Worm (Caenorhabditis elegans): Measurements from ENCODE around the gene T14G8.2.

T14G8.2 gene

DNA sequence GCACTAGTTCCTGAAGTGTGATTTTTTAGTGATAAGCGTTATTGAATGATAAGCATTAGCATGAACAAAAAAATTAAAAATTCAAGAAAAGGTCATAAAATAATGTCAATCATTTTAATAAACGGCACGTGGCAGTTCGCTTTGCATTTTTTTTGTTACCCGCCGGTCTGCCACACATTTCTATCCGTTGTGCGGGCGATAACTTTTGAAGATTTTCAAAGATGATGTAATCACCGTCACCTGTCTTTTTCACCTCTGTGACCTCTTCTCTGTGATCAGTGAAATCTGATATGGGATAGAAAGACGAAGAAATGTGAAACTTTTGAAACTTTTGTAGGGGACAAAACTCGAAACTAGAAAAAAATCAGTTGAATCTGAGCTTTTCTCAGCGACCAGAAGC lies 20.1 kb downstream of the T14G8.2 start:
- TF ChIP-seq tra-4 (tag; optimal IDR thresholded peaks at IDR 0.05) (no peak), ceh-13 (GFP tag; optimal IDR thresholded peaks at IDR 0.05) (no peak), tbx-11 (GFP tag; IDR thresholded peaks at IDR 0.05) (no peak), hnd-1 (tag; optimal IDR thresholded peaks at IDR 0.05) (no peak), ceh-36 (tag; optimal IDR thresholded peaks at IDR 0.05) (no peak), tbx-37 (GFP tag; conservative IDR thresholded peaks at IDR 0.05) (no peak), sea-1 (GFP tag; conservative IDR thresholded peaks at IDR 0.05) (no peak), F13C5.2 (tag; optimal IDR thresholded peaks at IDR 0.05) (no peak), B0310.2 (tag; optimal IDR thresholded peaks at IDR 0.05) (no peak), ets-7 (tag; optimal IDR thresholded peaks at IDR 0.05) (no peak), hmg-4 (GFP tag; optimal IDR thresholded peaks at IDR 0.05) (no peak), hmbx-1 (tag; optimal IDR thresholded peaks at IDR 0.05) (no peak), ama-1 (optimal IDR thresholded peaks at IDR 0.05) (no peak), aly-1 (tag; optimal IDR thresholded peaks at IDR 0.05) (no peak), flt-1 (GFP tag; IDR thresholded peaks at IDR 0.05) (no peak), pes-1 (GFP tag; IDR thresholded peaks at IDR 0.05) (no peak)

- TF ChIP-seq hmbx-1 (tag; optimal IDR thresholded peaks at IDR 0.05) = no peak
- TF ChIP-seq tbx-37 (GFP tag; conservative IDR thresholded peaks at IDR 0.05) = no peak
- TF ChIP-seq ama-1 (optimal IDR thresholded peaks at IDR 0.05) = no peak
Measured at ce11 chrX:12881174-12881573, 23.4 kb downstream of the T14G8.2 start.

ce11 chrX:12884873-12885272 lies 27.1 kb downstream of the T14G8.2 start, which contains the start of gene gpc-1:
Gene gpc-1 (minus strand): TSS chrX:12884989.
- TF ChIP-seq hnd-1 (tag; optimal IDR thresholded peaks at IDR 0.05) (no peak), ceh-13 (GFP tag; optimal IDR thresholded peaks at IDR 0.05) (no peak), F13C5.2 (tag; optimal IDR thresholded peaks at IDR 0.05) (no peak), hmbx-1 (tag; optimal IDR thresholded peaks at IDR 0.05) (no peak), sea-1 (GFP tag; conservative IDR thresholded peaks at IDR 0.05) (no peak), hmg-4 (GFP tag; optimal IDR thresholded peaks at IDR 0.05) (no peak), ets-7 (tag; optimal IDR thresholded peaks at IDR 0.05) (no peak)

DNA sequence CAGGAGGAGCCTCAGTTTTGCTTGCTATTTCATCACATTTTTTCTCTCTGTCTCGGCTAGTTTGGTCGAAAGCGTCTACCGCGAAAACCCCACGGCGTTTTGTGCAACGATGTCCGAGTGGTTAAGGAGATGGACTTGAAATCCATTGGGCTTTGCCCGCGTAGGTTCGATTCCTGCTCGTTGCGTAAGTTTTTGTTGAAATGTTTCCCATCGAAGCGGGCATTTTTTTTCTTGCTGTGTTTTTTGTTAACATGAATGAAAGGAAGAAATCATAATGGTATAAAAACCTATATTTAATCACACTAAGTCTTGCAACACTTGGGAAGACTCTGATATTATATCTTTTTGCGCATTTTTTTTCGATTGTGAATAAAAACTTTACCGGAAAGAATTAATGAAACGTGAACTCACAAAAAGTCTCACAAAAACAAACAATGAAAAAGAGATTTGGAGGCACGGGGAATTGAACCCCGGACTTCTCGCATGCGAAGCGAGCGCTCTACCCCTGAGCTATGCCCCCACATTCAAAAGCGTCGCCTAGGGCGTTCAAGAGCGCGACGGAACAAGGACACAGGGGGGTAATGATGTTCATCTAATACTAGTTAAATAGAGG lies 32.1 kb downstream of the T14G8.2 start:
- peak; percentile 88 for TF ChIP-seq pes-1 (GFP tag; IDR thresholded peaks at IDR 0.05)
- peak; percentile 90 for TF ChIP-seq ceh-36 (tag; optimal IDR thresholded peaks at IDR 0.05)
- TF ChIP-seq ets-7 (tag; optimal IDR thresholded peaks at IDR 0.05) = peak; percentile 66
- TF ChIP-seq tbx-37 (GFP tag; conservative IDR thresholded peaks at IDR 0.05) = peak; percentile 84
- peak; percentile 79 for TF ChIP-seq tra-4 (tag; optimal IDR thresholded peaks at IDR 0.05)
- TF ChIP-seq sea-1 (GFP tag; conservative IDR thresholded peaks at IDR 0.05) = peak; percentile 82
- peak; percentile 67 for TF ChIP-seq B0310.2 (tag; optimal IDR thresholded peaks at IDR 0.05)
- TF ChIP-seq ama-1 (optimal IDR thresholded peaks at IDR 0.05) = no peak
- TF ChIP-seq aly-1 (tag; optimal IDR thresholded peaks at IDR 0.05) = peak; percentile 83
- peak; percentile 80 for TF ChIP-seq tbx-11 (GFP tag; IDR thresholded peaks at IDR 0.05)
- TF ChIP-seq scrt-1 (GFP tag; IDR thresholded peaks at IDR 0.05) = peak; percentile 91
- no peak for TF ChIP-seq hmg-4 (GFP tag; optimal IDR thresholded peaks at IDR 0.05)
- peak; percentile 89 for TF ChIP-seq F13C5.2 (tag; optimal IDR thresholded peaks at IDR 0.05)
- peak; percentile 70 for TF ChIP-seq ceh-13 (GFP tag; optimal IDR thresholded peaks at IDR 0.05)
- peak; percentile 90 for TF ChIP-seq flt-1 (GFP tag; IDR thresholded peaks at IDR 0.05)
- TF ChIP-seq hmbx-1 (tag; optimal IDR thresholded peaks at IDR 0.05) = peak; percentile 76
- peak; percentile 77 for TF ChIP-seq hnd-1 (tag; optimal IDR thresholded peaks at IDR 0.05)

DNA sequence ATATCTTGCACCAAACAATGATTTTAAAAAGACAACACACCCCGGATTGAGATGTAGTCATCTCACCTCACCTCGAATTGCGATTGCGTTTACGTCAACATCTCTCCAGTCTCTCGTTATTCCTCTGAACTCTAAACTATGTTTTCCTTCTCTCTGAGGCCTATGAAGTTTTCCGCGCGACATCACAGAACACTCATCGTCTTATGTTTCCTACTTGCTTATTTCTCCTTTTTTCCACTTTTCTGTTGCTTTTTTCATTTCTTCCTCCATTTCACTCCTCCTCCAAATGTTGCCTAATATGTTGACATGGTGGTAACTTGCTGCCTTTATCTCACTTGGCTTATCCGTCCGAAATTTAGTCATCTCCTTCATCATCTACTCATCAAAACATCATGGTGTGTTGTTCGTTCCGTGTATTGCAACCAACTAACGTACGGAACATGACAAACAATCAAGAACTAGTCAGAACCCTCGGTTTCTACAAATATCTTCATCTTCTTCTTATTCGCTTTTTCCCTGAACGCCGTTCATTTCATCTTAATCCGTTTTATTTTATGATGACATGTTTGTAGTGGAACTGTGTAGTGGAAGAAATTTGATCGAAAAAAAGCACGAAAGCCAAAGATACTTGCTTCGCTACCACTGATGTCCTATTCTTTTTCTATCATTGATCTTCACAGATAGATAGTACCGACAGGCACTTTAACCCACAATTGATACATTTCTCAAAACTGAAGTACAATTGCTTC lies 41.5 kb downstream of the T14G8.2 start:
- TF ChIP-seq hmbx-1 (tag; optimal IDR thresholded peaks at IDR 0.05) (no peak), hnd-1 (tag; optimal IDR thresholded peaks at IDR 0.05) (no peak), F13C5.2 (tag; optimal IDR thresholded peaks at IDR 0.05) (no peak), hmg-4 (GFP tag; optimal IDR thresholded peaks at IDR 0.05) (no peak), tbx-11 (GFP tag; IDR thresholded peaks at IDR 0.05) (no peak), tbx-37 (GFP tag; conservative IDR thresholded peaks at IDR 0.05) (no peak), ama-1 (optimal IDR thresholded peaks at IDR 0.05) (no peak), B0310.2 (tag; optimal IDR thresholded peaks at IDR 0.05) (no peak), ceh-13 (GFP tag; optimal IDR thresholded peaks at IDR 0.05) (no peak), ceh-36 (tag; optimal IDR thresholded peaks at IDR 0.05) (no peak), pes-1 (GFP tag; IDR thresholded peaks at IDR 0.05) (no peak)

- TF ChIP-seq B0310.2 (tag; optimal IDR thresholded peaks at IDR 0.05) = no peak
- TF ChIP-seq hmg-4 (GFP tag; optimal IDR thresholded peaks at IDR 0.05) = peak; percentile 44
Measured at ce11 chrX:12902057-12902652, 44.4 kb downstream of the T14G8.2 start.

ce11 chrX:12903810-12904209 lies 46.0 kb downstream of the T14G8.2 start:
- peak; percentile 1 for TF ChIP-seq F13C5.2 (tag; optimal IDR thresholded peaks at IDR 0.05)
- no peak for TF ChIP-seq tra-4 (tag; optimal IDR thresholded peaks at IDR 0.05)

DNA sequence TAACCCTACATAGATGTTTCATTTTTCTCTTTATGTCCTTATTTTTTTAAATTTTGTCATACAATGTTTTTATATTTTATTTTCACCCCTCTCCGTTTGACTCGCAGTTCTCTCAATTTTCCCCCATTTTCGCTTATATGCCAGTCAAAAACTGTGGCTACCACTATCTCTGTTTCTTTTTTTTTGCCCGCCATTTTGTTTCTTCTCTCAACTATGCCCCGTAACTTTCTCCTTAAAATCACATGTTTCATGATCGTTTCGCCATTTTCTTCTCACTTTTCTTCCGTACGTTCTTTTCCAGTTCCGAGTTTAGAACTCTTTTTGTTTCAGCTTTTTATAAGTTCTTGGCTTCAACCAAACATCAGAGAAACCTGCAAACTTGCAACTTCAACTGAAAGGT lies 49.7 kb downstream of the T14G8.2 start, which contains the start of gene pqn-18:
Gene pqn-18, plus strand, starts transcription at position 331 of the 400 bp plus-strand sequence.
- no peak for TF ChIP-seq hmg-4 (GFP tag; optimal IDR thresholded peaks at IDR 0.05)
- TF ChIP-seq ama-1 (optimal IDR thresholded peaks at IDR 0.05) = no peak
- no peak for TF ChIP-seq ets-7 (tag; optimal IDR thresholded peaks at IDR 0.05)
- no peak for TF ChIP-seq tra-4 (tag; optimal IDR thresholded peaks at IDR 0.05)
- no peak for TF ChIP-seq F13C5.2 (tag; optimal IDR thresholded peaks at IDR 0.05)
- TF ChIP-seq hmbx-1 (tag; optimal IDR thresholded peaks at IDR 0.05) = no peak
- TF ChIP-seq flt-1 (GFP tag; IDR thresholded peaks at IDR 0.05) = no peak
- TF ChIP-seq sea-1 (GFP tag; conservative IDR thresholded peaks at IDR 0.05) = no peak
- no peak for TF ChIP-seq scrt-1 (GFP tag; IDR thresholded peaks at IDR 0.05)
- TF ChIP-seq ceh-13 (GFP tag; optimal IDR thresholded peaks at IDR 0.05) = no peak
- TF ChIP-seq ceh-36 (tag; optimal IDR thresholded peaks at IDR 0.05) = no peak
- TF ChIP-seq tbx-11 (GFP tag; IDR thresholded peaks at IDR 0.05) = no peak
- TF ChIP-seq aly-1 (tag; optimal IDR thresholded peaks at IDR 0.05) = no peak
- TF ChIP-seq pes-1 (GFP tag; IDR thresholded peaks at IDR 0.05) = no peak
